Worm (Caenorhabditis elegans) whole organism, midembryonic: ENCODE data around the gene chil-12.

Source experiments
- T22C8.4 ChIP-seq: fragments of 200-800 bp; sonication (Bioruptor generic); IDR thresholded peaks from 2 replicates; pipeline ENCODE4 v1.3.6; 2022; ENCODE audit warnings: missing genetic modification characterization, missing compliant biosample characterization
- cog-1 ChIP-seq: sonication (generic microtip); optimal IDR thresholded peaks from 2 replicates; lab custom pipeline; 2016; ENCODE audit warnings: missing genetic modification characterization, missing compliant biosample characterization
- flt-1 ChIP-seq: fragments of 200-800 bp; sonication (Bioruptor generic); IDR thresholded peaks from 2 replicates; pipeline ENCODE4 v1.3.6; 2022; ENCODE audit warnings: missing genetic modification characterization, missing compliant biosample characterization
- klf-2 ChIP-seq: fragments of 200-800 bp; sonication (Bioruptor generic); conservative IDR thresholded peaks from 2 replicates; pipeline ENCODE4 v1.3.6; 2022; ENCODE audit warnings: missing genetic modification reagents, missing genetic modification characterization, missing compliant biosample characterization
- med-1 ChIP-seq: sonication (generic microtip); optimal IDR thresholded peaks from 2 replicates; lab custom pipeline; 2017; ENCODE audit warnings: missing genetic modification characterization, mild to moderate bottlenecking, missing compliant biosample characterization, antibody characterized with exemption, missing genetic modification reagents; ENCODE audit not compliant: insufficient read depth
- ref-1 ChIP-seq: fragments of 200-800 bp; sonication (Bioruptor generic); conservative IDR thresholded peaks from 2 replicates; pipeline ENCODE4 v1.3.6; 2022; ENCODE audit warnings: missing genetic modification reagents, missing genetic modification characterization, missing compliant biosample characterization
- tab-1 ChIP-seq: fragments of 200-800 bp; sonication (Bioruptor generic); IDR thresholded peaks from 2 replicates; pipeline ENCODE4 v1.3.6; 2022; ENCODE audit warnings: missing genetic modification characterization, missing compliant biosample characterization
- ztf-23 ChIP-seq: fragments of 200-800 bp; sonication (Bioruptor generic); IDR thresholded peaks from 2 replicates; pipeline ENCODE4 v1.3.6; 2022; ENCODE audit warnings: missing genetic modification reagents, missing genetic modification characterization, missing compliant biosample characterization
- ztf-29 ChIP-seq: fragments of 200-800 bp; sonication (Bioruptor generic); IDR thresholded peaks from 2 replicates; pipeline ENCODE4 v1.3.6; 2022; ENCODE audit warnings: missing genetic modification reagents, missing genetic modification characterization, missing compliant biosample characterization

Gene chil-12

DNA sequence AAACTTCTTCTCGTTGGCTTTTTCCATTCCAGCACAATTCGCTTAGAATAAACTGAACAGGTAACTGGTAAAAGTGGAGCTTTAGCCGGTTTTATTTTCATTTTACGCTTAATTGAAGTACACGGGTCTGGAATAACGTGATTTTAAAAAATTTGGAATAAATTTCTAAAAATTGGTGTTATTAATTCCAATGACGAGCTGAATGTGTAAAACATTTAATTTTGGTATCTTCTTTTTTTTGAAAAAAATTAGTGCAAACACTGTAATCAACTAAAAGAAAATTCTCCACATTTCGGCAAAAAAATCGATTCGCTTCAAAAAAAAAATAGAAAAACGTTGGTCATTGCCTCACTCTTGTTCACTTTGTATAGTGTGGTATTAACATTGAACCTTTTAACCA is 30.9 kb downstream of the chil-12 start, which contains the start of gene T10H4.4:
T10H4.4 (minus strand) TSS at position 101 of the 400 bp plus-strand sequence.
- no peak for TF ChIP-seq ref-1 (GFP tag; lab: Robert Waterston, UW)
- no peak for TF ChIP-seq flt-1 (GFP tag; lab: Robert Waterston, UW)
- TF ChIP-seq T22C8.4: no peak
- TF ChIP-seq ztf-29 (GFP tag; lab: Robert Waterston, UW): no peak
- TF ChIP-seq ztf-23 (GFP tag; lab: Robert Waterston, UW): no peak
- TF ChIP-seq tab-1: no peak
- no peak for TF ChIP-seq med-1 (GFP tag; lab: Kevin White, UChicago)
- TF ChIP-seq cog-1 (tag; lab: Kevin White, UChicago): no peak
- no peak for TF ChIP-seq klf-2 (GFP tag; lab: Robert Waterston, UW)

DNA sequence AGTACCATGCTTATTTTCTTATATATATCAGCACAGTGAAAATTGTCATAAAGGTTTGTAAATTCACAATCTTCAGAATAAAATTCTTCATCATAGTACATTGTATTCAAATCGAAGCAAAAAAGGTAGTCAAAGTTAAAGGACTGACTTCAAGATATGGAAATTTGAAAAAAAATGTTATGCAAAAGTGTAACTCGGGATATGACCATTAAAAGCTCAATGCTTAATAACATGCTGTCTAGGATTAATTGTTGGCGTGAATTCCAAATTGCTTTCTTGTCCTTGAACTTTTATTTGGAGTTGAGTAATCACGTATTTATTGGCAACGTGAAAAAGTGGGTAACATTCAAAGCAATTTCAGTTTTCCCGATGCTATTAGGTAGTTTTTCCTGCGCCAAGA is 33.4 kb downstream of the chil-12 start, which contains the start of gene srw-16:
srw-16 (minus strand) TSS at position 101 of the 400 bp plus-strand sequence.
- TF ChIP-seq flt-1 (GFP tag; lab: Robert Waterston, UW) (no peak), med-1 (GFP tag; lab: Kevin White, UChicago) (no peak), tab-1 (no peak), T22C8.4 (no peak)

DNA sequence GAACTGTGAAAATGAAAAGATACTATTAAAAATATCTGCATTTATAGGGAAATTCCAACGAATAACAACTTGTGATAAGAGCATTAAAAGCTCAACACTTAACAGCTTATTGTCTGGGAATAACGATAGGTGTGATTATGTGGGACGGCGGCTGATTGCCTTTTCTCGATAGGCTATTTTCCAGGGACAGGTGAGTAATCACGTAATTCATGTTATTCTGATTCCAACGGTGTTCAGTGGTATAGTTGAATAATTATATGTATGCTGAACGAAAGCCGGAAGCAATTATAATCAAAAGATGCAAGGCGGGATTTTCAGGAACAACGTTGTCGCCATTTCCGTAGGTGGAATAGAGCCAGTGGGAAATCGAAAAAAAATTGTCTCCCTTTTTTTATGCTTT is 35.6 kb downstream of the chil-12 start, which contains the start of gene srw-17:
srw-17 (minus strand) TSS at position 101 of the 400 bp plus-strand sequence.
- TF ChIP-seq flt-1 (GFP tag; lab: Robert Waterston, UW) (no peak), T22C8.4 (no peak), ztf-29 (GFP tag; lab: Robert Waterston, UW) (no peak)

DNA sequence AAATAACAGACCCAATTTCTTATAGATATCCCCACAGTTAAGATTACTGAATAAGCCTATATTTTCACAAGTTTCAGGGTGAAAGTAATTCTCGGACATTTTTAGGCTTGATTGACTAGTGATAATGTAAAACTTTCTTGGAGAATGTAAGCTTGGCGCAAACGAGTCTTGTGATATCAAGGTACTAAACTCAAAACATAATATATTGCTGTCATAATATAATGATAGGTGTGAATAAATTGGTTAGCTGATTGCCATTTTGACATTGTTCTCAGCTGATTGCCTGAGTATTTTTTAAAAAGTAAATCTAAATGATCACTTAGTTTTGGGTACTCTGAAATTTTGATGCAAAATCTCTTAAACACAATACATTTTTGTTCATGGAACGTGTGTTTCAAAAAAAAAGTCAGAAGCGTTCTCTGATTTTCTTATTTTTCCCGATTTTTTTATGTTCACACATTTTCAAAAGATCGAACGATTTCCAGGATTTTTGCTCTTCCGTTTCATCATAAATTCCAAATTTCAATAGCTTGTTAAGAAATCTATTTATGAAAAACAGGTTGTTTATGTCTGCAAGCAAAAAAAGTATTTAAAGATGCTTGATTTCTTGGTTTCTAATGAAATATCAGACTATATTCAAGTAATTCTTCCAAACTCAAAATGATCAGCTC is 40.1 kb downstream of the chil-12 start, which contains the start of the genes srw-19 and srx-51:
srw-19 (minus strand) TSS at position 101 of the 671 bp plus-strand sequence.
srx-51 (plus strand) TSS at position 621 of the 671 bp plus-strand sequence.
- TF ChIP-seq klf-2 (GFP tag; lab: Robert Waterston, UW) (no peak), ref-1 (GFP tag; lab: Robert Waterston, UW) (no peak), med-1 (GFP tag; lab: Kevin White, UChicago) (no peak), T22C8.4 (no peak), cog-1 (tag; lab: Kevin White, UChicago) (no peak), tab-1 (no peak), ztf-29 (GFP tag; lab: Robert Waterston, UW) (no peak), flt-1 (GFP tag; lab: Robert Waterston, UW) (no peak), ztf-23 (GFP tag; lab: Robert Waterston, UW) (no peak)

DNA sequence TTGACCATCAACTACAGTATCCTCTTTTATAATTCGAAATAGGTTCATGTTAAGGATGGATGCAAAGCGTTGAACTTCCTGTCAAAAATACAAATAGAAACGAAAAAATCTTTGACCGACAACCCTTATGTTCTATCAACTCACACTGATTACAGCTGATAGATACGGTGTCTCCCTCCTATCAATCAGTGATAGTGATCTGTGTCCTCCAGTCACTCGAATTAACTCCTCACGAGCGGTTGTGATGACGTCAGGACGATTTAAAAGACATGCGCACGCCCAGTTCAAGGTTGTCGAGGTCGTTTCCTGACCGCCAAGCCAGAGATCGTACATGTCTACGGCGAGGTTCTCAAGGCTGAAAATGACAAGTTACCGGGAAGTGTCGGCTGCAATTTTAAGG is 44.6 kb downstream of the chil-12 start:
- TF ChIP-seq klf-2 (GFP tag; lab: Robert Waterston, UW) (no peak), T22C8.4 (no peak), med-1 (GFP tag; lab: Kevin White, UChicago) (no peak), cog-1 (tag; lab: Kevin White, UChicago) (no peak), flt-1 (GFP tag; lab: Robert Waterston, UW) (no peak), ztf-23 (GFP tag; lab: Robert Waterston, UW) (no peak), tab-1 (no peak), ztf-29 (GFP tag; lab: Robert Waterston, UW) (no peak), ref-1 (GFP tag; lab: Robert Waterston, UW) (no peak)

DNA sequence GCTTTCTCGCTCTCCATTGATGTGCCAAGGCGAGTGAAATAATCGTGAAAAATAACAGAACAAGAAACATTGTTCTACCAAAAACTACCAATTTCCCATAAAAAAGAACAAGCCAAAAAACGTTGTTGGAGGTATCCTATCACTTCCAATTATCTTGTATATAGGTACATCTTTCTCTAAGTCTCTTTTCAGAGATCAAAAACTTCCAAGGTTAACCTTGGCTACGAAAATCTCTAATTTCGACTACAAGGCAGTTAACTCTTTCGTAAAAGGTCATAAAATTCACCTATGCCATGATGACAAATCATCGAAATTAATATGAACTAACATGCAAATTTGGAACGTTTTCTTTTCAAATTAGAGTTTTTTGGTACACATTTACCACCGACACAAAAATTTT is 46.5 kb downstream of the chil-12 start, which contains the start of gene cyp-34A1:
cyp-34A1 (minus strand) TSS at position 101 of the 400 bp plus-strand sequence.
- no peak for TF ChIP-seq tab-1
- no peak for TF ChIP-seq T22C8.4
- TF ChIP-seq ztf-29 (GFP tag; lab: Robert Waterston, UW): no peak
- TF ChIP-seq med-1 (GFP tag; lab: Kevin White, UChicago): no peak
- TF ChIP-seq ref-1 (GFP tag; lab: Robert Waterston, UW): no peak
- TF ChIP-seq ztf-23 (GFP tag; lab: Robert Waterston, UW): no peak
- no peak for TF ChIP-seq flt-1 (GFP tag; lab: Robert Waterston, UW)
- TF ChIP-seq cog-1 (tag; lab: Kevin White, UChicago): no peak
- no peak for TF ChIP-seq klf-2 (GFP tag; lab: Robert Waterston, UW)

DNA sequence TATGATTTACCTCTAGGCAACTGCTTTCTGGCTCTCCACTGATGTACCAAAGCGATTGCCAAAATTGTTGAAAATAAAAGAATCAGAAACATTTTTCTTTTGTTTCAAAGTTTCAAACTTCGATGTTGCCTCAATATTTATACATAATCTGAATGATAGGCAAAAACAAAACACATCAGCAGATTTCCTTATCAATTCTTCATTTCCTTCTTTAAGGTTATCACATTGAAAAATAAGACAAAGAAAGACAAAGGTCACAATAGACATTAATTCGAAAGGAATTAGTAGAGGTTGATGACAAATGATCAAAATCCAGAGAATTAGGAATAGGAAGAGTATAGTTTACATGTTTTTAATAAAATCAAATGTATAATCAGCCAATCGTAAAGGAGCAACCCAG is 49.6 kb downstream of the chil-12 start, which contains the start of gene cyp-34A2:
cyp-34A2 (minus strand) TSS at position 101 of the 400 bp plus-strand sequence.
- TF ChIP-seq ztf-23 (GFP tag; lab: Robert Waterston, UW) (no peak), flt-1 (GFP tag; lab: Robert Waterston, UW) (no peak), tab-1 (no peak), ref-1 (GFP tag; lab: Robert Waterston, UW) (no peak), cog-1 (tag; lab: Kevin White, UChicago) (no peak)
